Fruit fly (Drosophila melanogaster) whole organism, embryonic: ENCODE results near the gene Bsg.

Source experiments
- B-H2 ChIP-seq: fragments of 200-800 bp; sonication (Bioruptor generic); optimal IDR thresholded peaks from 2 replicates; lab custom pipeline; 2018; ENCODE audit warnings: missing biosample characterization, mild to moderate bottlenecking, missing genetic modification characterization
- Bgb ChIP-seq: fragments of 200-800 bp; sonication (Bioruptor generic); IDR thresholded peaks from 2 replicates; pipeline ENCODE4 v1.3.6; 2022; ENCODE audit warnings: missing biosample characterization, missing genetic modification characterization; ENCODE audit not compliant: partially characterized antibody
- CG10209 ChIP-seq: fragments of 200-800 bp; sonication (Bioruptor generic); optimal IDR thresholded peaks from 3 replicates; lab custom pipeline; 2017; ENCODE audit warnings: missing biosample characterization, mild to moderate bottlenecking, missing genetic modification characterization, missing genetic modification reagents
- CG10543 ChIP-seq: fragments of 200-800 bp; sonication (Bioruptor generic); optimal IDR thresholded peaks from 3 replicates; lab custom pipeline; 2017; ENCODE audit warnings: missing biosample characterization, mild to moderate bottlenecking, missing genetic modification characterization, moderate library complexity
- CG12769 ChIP-seq: fragments of 200-800 bp; sonication (Bioruptor generic); optimal IDR thresholded peaks from 2 replicates; lab custom pipeline; 2019; ENCODE audit warnings: missing biosample characterization, mild to moderate bottlenecking, missing genetic modification characterization, moderate library complexity
- CG12942 ChIP-seq: fragments of 200-800 bp; sonication (Bioruptor generic); optimal IDR thresholded peaks from 3 replicates; lab custom pipeline; 2016; ENCODE audit warnings: missing biosample characterization, missing genetic modification characterization
- CG13894 ChIP-seq: fragments of 200-800 bp; sonication (Bioruptor generic); optimal IDR thresholded peaks from 3 replicates; lab custom pipeline; 2018; ENCODE audit warnings: missing biosample characterization, mild to moderate bottlenecking, missing genetic modification characterization, moderate library complexity
- CG14965 ChIP-seq: fragments of 200-800 bp; sonication (Bioruptor generic); optimal IDR thresholded peaks from 2 replicates; lab custom pipeline; 2016; ENCODE audit warnings: missing biosample characterization, missing genetic modification characterization, borderline replicate concordance
- CG16863 ChIP-seq: fragments of 200-800 bp; sonication (Bioruptor generic); optimal IDR thresholded peaks from 3 replicates; lab custom pipeline; 2016; ENCODE audit warnings: missing biosample characterization, missing genetic modification characterization
- CG30020 ChIP-seq: fragments of 200-800 bp; optimal IDR thresholded peaks from 2 replicates; lab custom pipeline; 2019; ENCODE audit warnings: missing biosample characterization, mild to moderate bottlenecking, missing genetic modification characterization, moderate library complexity
- CG32772 ChIP-seq: fragments of 200-800 bp; sonication (Bioruptor generic); IDR thresholded peaks from 2 replicates; pipeline ENCODE4 v1.3.6; 2022; ENCODE audit warnings: missing biosample characterization, missing genetic modification characterization
- CG33213 ChIP-seq: fragments of 200-800 bp; sonication (Bioruptor generic); optimal IDR thresholded peaks from 3 replicates; lab custom pipeline; 2016; ENCODE audit warnings: missing biosample characterization, missing genetic modification characterization
- CG33557 ChIP-seq: fragments of 200-800 bp; sonication (Bioruptor generic); optimal IDR thresholded peaks from 2 replicates; lab custom pipeline; 2019; ENCODE audit warnings: missing biosample characterization, mild to moderate bottlenecking, missing genetic modification characterization, moderate library complexity
- CG4360 ChIP-seq: fragments of 200-800 bp; sonication (Bioruptor generic); IDR thresholded peaks from 2 replicates; pipeline ENCODE4 v1.3.6; 2022; ENCODE audit warnings: missing biosample characterization, missing genetic modification characterization
- CG4707 ChIP-seq: fragments of 200-800 bp; sonication (Bioruptor generic); optimal IDR thresholded peaks from 2 replicates; lab custom pipeline; 2018; ENCODE audit warnings: missing biosample characterization, mild to moderate bottlenecking, missing genetic modification characterization, moderate library complexity
- CG6654 ChIP-seq: fragments of 200-800 bp; sonication (Bioruptor generic); optimal IDR thresholded peaks from 2 replicates; lab custom pipeline; 2017; ENCODE audit warnings: missing biosample characterization, mild to moderate bottlenecking, missing genetic modification characterization
- CG6854 ChIP-seq: fragments of 200-800 bp; sonication (Bioruptor generic); optimal IDR thresholded peaks from 3 replicates; lab custom pipeline; 2017; ENCODE audit warnings: missing biosample characterization, mild to moderate bottlenecking, missing genetic modification characterization
- Ets97D ChIP-seq: fragments of 200-800 bp; sonication (Bioruptor generic); optimal IDR thresholded peaks from 3 replicates; lab custom pipeline; 2016; ENCODE audit warnings: missing biosample characterization, missing genetic modification characterization
- Fer1 ChIP-seq: fragments of 200-800 bp; sonication (Bioruptor generic); optimal IDR thresholded peaks from 2 replicates; lab custom pipeline; 2017; ENCODE audit warnings: missing biosample characterization, mild to moderate bottlenecking, missing genetic modification characterization
- GATAe ChIP-seq: fragments of 200-800 bp; sonication (Bioruptor generic); conservative IDR thresholded peaks from 2 replicates; pipeline ENCODE4 v1.3.6; 2022; ENCODE audit warnings: missing biosample characterization, missing genetic modification characterization
- HLH4C ChIP-seq: fragments of 200-800 bp; sonication (Bioruptor generic); IDR thresholded peaks from 3 replicates; pipeline ENCODE4 v1.3.6; 2022; ENCODE audit warnings: missing biosample characterization, missing genetic modification characterization; ENCODE audit not compliant: partially characterized antibody
- MESR4 ChIP-seq: fragments of 200-800 bp; sonication (Bioruptor generic); optimal IDR thresholded peaks from 2 replicates; lab custom pipeline; 2018; ENCODE audit warnings: missing biosample characterization, mild to moderate bottlenecking, missing genetic modification characterization, moderate library complexity
- Med ChIP-seq: fragments of 200-800 bp; sonication (Bioruptor generic); peaks from one replicate; lab custom pipeline; 2016; ENCODE audit warnings: missing biosample characterization, missing genetic modification characterization, mild to moderate bottlenecking, inconsistent platforms, moderate library complexity
- Myb ChIP-seq: fragments of 200-800 bp; sonication (Bioruptor generic); optimal IDR thresholded peaks from 2 replicates; lab custom pipeline; 2016; ENCODE audit warnings: missing biosample characterization, missing genetic modification characterization
- Pdp1 ChIP-seq, 2 experiments: fragments of 200-800 bp; sonication (Bioruptor generic); optimal IDR thresholded peaks; 3 replicates each; lab custom pipeline; 2016; ENCODE audit warnings: missing biosample characterization in 2 of 2, missing genetic modification characterization in 2 of 2, mild to moderate bottlenecking in 1 of 2, moderate library complexity in 1 of 2
- Sry-β ChIP-seq: fragments of 200-800 bp; sonication (Bioruptor generic); optimal IDR thresholded peaks from 2 replicates; lab custom pipeline; 2018; ENCODE audit warnings: missing biosample characterization, mild to moderate bottlenecking, missing genetic modification characterization, moderate library complexity
- Sry-δ ChIP-seq: fragments of 200-800 bp; sonication (Bioruptor generic); optimal IDR thresholded peaks from 2 replicates; lab custom pipeline; 2016; ENCODE audit warnings: missing biosample characterization, missing genetic modification characterization
- ab ChIP-seq: fragments of 200-800 bp; sonication (Bioruptor generic); optimal IDR thresholded peaks from 2 replicates; lab custom pipeline; 2016; ENCODE audit warnings: missing biosample characterization, missing genetic modification characterization
- ash1 ChIP-seq: fragments of 200-800 bp; sonication (Bioruptor generic); optimal IDR thresholded peaks from 2 replicates; lab custom pipeline; 2018; ENCODE audit warnings: missing biosample characterization, mild to moderate bottlenecking, missing genetic modification characterization
- chinmo ChIP-seq: fragments of 200-800 bp; sonication (Bioruptor generic); IDR thresholded peaks from 4 replicates; pipeline ENCODE4 v1.3.6; 2022; ENCODE audit warnings: missing biosample characterization, missing genetic modification characterization; ENCODE audit not compliant: partially characterized antibody
- crc ChIP-seq: fragments of 200-800 bp; sonication (Bioruptor generic); optimal IDR thresholded peaks from 2 replicates; lab custom pipeline; 2016; ENCODE audit warnings: missing biosample characterization, missing genetic modification characterization
- crol ChIP-seq: fragments of 200-800 bp; sonication (Bioruptor generic); IDR thresholded peaks from 2 replicates; pipeline ENCODE4 v1.3.6; 2022; ENCODE audit warnings: missing biosample characterization, missing genetic modification characterization
- cwo ChIP-seq: fragments of 200-800 bp; sonication (Bioruptor generic); optimal IDR thresholded peaks from 3 replicates; lab custom pipeline; 2017; ENCODE audit warnings: missing biosample characterization, missing genetic modification characterization, mild to moderate bottlenecking, moderate library complexity, missing genetic modification reagents
- eve ChIP-seq, 2 experiments: fragments of >200 bp; optimal IDR thresholded peaks; 2 replicates each; lab custom pipeline; 2017; ENCODE audit warnings: missing biosample characterization in 2 of 2, missing genetic modification characterization in 2 of 2
- fd3F ChIP-seq: fragments of 200-800 bp; sonication (Bioruptor generic); optimal IDR thresholded peaks from 2 replicates; lab custom pipeline; 2018; ENCODE audit warnings: missing biosample characterization, mild to moderate bottlenecking, missing genetic modification characterization, moderate library complexity
- hkb ChIP-seq, 2 experiments: fragments of 200-800 bp in 1 of 2; fragments of >200 bp in 1 of 2; sonication (Bioruptor generic) in 1 of 2; IDR thresholded peaks in 1 of 2; optimal IDR thresholded peaks in 1 of 2; 2 replicates each; pipeline versions ENCODE4 v1.3.6 to Lab custom; 2017 to 2022; ENCODE audit warnings: missing biosample characterization in 1 of 2, missing genetic modification characterization in 1 of 2
- inv ChIP-seq: fragments of 200-800 bp; sonication (Bioruptor generic); IDR thresholded peaks from 2 replicates; pipeline ENCODE4 v1.3.6; 2022; ENCODE audit warnings: missing biosample characterization, missing genetic modification characterization; ENCODE audit not compliant: partially characterized antibody
- kay ChIP-seq: fragments of 200-800 bp; sonication (Bioruptor generic); optimal IDR thresholded peaks from 2 replicates; lab custom pipeline; 2016; ENCODE audit warnings: missing biosample characterization, missing genetic modification characterization
- lab ChIP-seq: fragments of 200-800 bp; sonication (Bioruptor generic); optimal IDR thresholded peaks from 3 replicates; lab custom pipeline; 2017; ENCODE audit warnings: missing biosample characterization, missing genetic modification characterization, mild to moderate bottlenecking, moderate library complexity, missing genetic modification reagents
- lbe ChIP-seq: fragments of 200-800 bp; sonication (Bioruptor generic); optimal IDR thresholded peaks from 2 replicates; lab custom pipeline; 2016; ENCODE audit warnings: missing biosample characterization, mild to moderate bottlenecking, missing genetic modification characterization
- nom ChIP-seq: fragments of 200-800 bp; sonication (Bioruptor generic); optimal IDR thresholded peaks from 2 replicates; lab custom pipeline; 2017; ENCODE audit warnings: missing biosample characterization, missing genetic modification characterization, mild to moderate bottlenecking, moderate library complexity, missing genetic modification reagents
- psq ChIP-seq: fragments of 200-800 bp; sonication (Bioruptor generic); optimal IDR thresholded peaks from 2 replicates; lab custom pipeline; 2017; ENCODE audit warnings: missing biosample characterization, missing genetic modification characterization
- sd ChIP-seq: fragments of 200-800 bp; sonication (Bioruptor generic); optimal IDR thresholded peaks from 3 replicates; lab custom pipeline; 2018; ENCODE audit warnings: missing biosample characterization, mild to moderate bottlenecking, missing genetic modification characterization, moderate library complexity
- sens ChIP-seq: fragments of 200-800 bp; sonication (Bioruptor generic); peaks from one replicate; lab custom pipeline; 2016; ENCODE audit warnings: missing biosample characterization, missing genetic modification characterization
- sob ChIP-seq: fragments of 200-800 bp; sonication (Bioruptor generic); IDR thresholded peaks from 2 replicates; pipeline ENCODE4 v1.3.6; 2022; ENCODE audit warnings: missing biosample characterization, missing genetic modification characterization
- twi ChIP-seq: fragments of 200-800 bp; optimal IDR thresholded peaks from 2 replicates; lab custom pipeline; 2019; ENCODE audit warnings: missing biosample characterization, mild to moderate bottlenecking, missing genetic modification characterization, moderate library complexity

Bsg gene

dm6 chr2L:8091429-8091828 is 8.2 kb downstream of the Bsg start:
- TF ChIP-seq Myb (GFP tag; lab: Kevin White, UChicago) = no peak
- TF ChIP-seq lab (GFP tag; lab: Kevin White, UChicago) = no peak
- TF ChIP-seq eve (GFP tag; optimal IDR thresholded peaks at IDR 0.05; lab: Kevin White, UChicago) = peak in 1 of 2 experiments; percentile 69
- TF ChIP-seq CG30020 (tag; lab: Kevin White, UChicago) = no peak
- peak; percentile 18 for TF ChIP-seq sens
- no peak for TF ChIP-seq ab (GFP tag; lab: Kevin White, UChicago)
- TF ChIP-seq chinmo (GFP tag; lab: Robert Waterston, UW) = 0 out of 4 replicates have a peak, but pooled peaks have one; percentile 12
- TF ChIP-seq Ets97D = no peak
- no peak for TF ChIP-seq Fer1
- no peak for TF ChIP-seq CG14965
- no peak for TF ChIP-seq fd3F (GFP tag; lab: Kevin White, UChicago)
- no peak for TF ChIP-seq GATAe
- TF ChIP-seq Sry-β (GFP tag; lab: Kevin White, UChicago) = no peak

dm6 chr2L:8091908-8092307 is 8.7 kb downstream of the Bsg start:
- TF ChIP-seq sd (tag; lab: Kevin White, UChicago) = peak; percentile 43
- TF ChIP-seq cwo (GFP tag; lab: Kevin White, UChicago) = peak; percentile 36
- TF ChIP-seq inv = 0 out of 2 replicates have a peak, but pooled peaks have one; percentile 12
- no peak for TF ChIP-seq CG33557
- no peak for TF ChIP-seq CG4360
- TF ChIP-seq fd3F (GFP tag; lab: Kevin White, UChicago) = no peak
- peak; percentile 73 for TF ChIP-seq crol (GFP tag; lab: Robert Waterston, UW)
- TF ChIP-seq HLH4C = no peak
- peak; percentile 16 for TF ChIP-seq hkb (optimal IDR thresholded peaks at IDR 0.05; lab: Kevin White, UChicago)
- TF ChIP-seq hkb (GFP tag; IDR thresholded peaks at IDR 0.05; lab: Robert Waterston, UW) = no peak
- TF ChIP-seq CG12769 (tag; lab: Kevin White, UChicago) = peak; percentile 59
- peak; percentile 46 for TF ChIP-seq CG10543 (GFP tag; lab: Kevin White, UChicago)
- peak; percentile 24 for TF ChIP-seq kay (GFP tag; lab: Kevin White, UChicago)
- TF ChIP-seq sob = 0 out of 2 replicates have a peak, but pooled peaks have one; percentile 14
- TF ChIP-seq twi = peak; percentile 75
- peak; percentile 4 for TF ChIP-seq CG13894 (tag; lab: Kevin White, UChicago)
- TF ChIP-seq, all 482 proteins: peak for 11

- TF ChIP-seq Bgb (GFP tag; lab: Robert Waterston, UW) (no peak), nom (GFP tag; lab: Kevin White, UChicago) (peak; percentile 10), CG6654 (GFP tag; lab: Kevin White, UChicago) (no peak), CG6854 (GFP tag; lab: Kevin White, UChicago) (no peak), ash1 (no peak), CG10209 (GFP tag; lab: Kevin White, UChicago) (no peak), CG32772 (GFP tag; lab: Robert Waterston, UW) (no peak), Med (GFP tag; lab: Kevin White, UChicago) (peak; percentile 62), lbe (GFP tag; lab: Kevin White, UChicago) (peak; percentile 2), crc (GFP tag; lab: Kevin White, UChicago) (no peak), CG33213 (GFP tag; lab: Kevin White, UChicago) (no peak), Sry-δ (no peak), chinmo (GFP tag; lab: Robert Waterston, UW) (0 out of 4 replicates have a peak, but pooled peaks have one; percentile 5), fd3F (GFP tag; lab: Kevin White, UChicago) (no peak), inv (no peak), MESR4 (GFP tag; lab: Kevin White, UChicago) (no peak), CG16863 (GFP tag; lab: Kevin White, UChicago) (no peak), B-H2 (GFP tag; lab: Kevin White, UChicago) (no peak), CG12942 (GFP tag; lab: Kevin White, UChicago) (no peak), psq (GFP tag; lab: Kevin White, UChicago) (no peak), Pdp1 (GFP tag; optimal IDR thresholded peaks at IDR 0.05; lab: Kevin White, UChicago) (peak in 1 of 2 experiments; percentile 31), CG4707 (GFP tag; lab: Kevin White, UChicago) (no peak)
These were observed 10.1 kb downstream of the Bsg start for dm6 chr2L:8093182-8093941.
